Worm (Caenorhabditis elegans) whole organism, L4 larva: ENCODE data around the gene R05D8.11.

ENCODE experiments used
- Y48G9A.11 ChIP-seq: fragments of 200-800 bp; sonication (Bioruptor generic); IDR thresholded peaks from 2 replicates; pipeline ENCODE4 v1.3.6; 2022; ENCODE audit warnings: missing genetic modification reagents, missing genetic modification characterization, missing compliant biosample characterization
- ceh-44 ChIP-seq: fragments of 200-800 bp; sonication (Bioruptor generic); IDR thresholded peaks from 2 replicates; pipeline ENCODE4 v1.3.6; 2022; ENCODE audit warnings: missing genetic modification reagents, missing genetic modification characterization, missing compliant biosample characterization
- lsy-2 ChIP-seq, 2 experiments: fragments of 150-350 bp in 1 of 2; sonication (generic microtip) in 1 of 2; optimal IDR thresholded peaks; 2 replicates each; lab custom pipeline; 2014 to 2017; ENCODE audit warnings: missing biosample characterization in 2 of 2, missing genetic modification characterization in 2 of 2
- nhr-48 ChIP-seq: sonication (generic microtip); optimal IDR thresholded peaks from 2 replicates; lab custom pipeline; 2016; ENCODE audit warnings: mild to moderate bottlenecking, missing genetic modification characterization, missing compliant biosample characterization
- snpc-4 ChIP-seq: fragments of 150-350 bp; optimal IDR thresholded peaks from 2 replicates; lab custom pipeline; 2014; ENCODE audit warnings: missing biosample characterization, missing genetic modification characterization

DNA sequence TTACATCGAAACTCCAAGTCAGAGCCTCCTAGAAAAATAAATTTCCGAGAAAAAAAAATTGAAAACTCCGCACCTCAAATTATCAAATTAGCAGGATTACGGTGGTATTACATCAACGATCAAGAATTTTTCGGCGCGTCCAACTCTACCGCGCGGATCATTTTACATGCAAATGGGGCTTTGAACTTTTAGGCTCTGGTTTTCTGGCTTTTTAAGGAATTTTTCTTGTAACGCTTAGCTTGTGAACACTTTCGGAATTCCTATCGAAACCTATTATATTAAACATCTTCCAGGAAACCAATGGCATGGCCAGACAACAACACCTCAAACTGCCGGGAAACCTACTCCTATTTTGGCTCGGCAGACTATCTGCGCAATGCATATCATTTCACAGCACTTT lies 9.1 kb downstream of the R05D8.11 start, which contains the start of gene srh-56:
- TF ChIP-seq ceh-44 (GFP tag; lab: Robert Waterston, UW) (no peak), lsy-2 (tag; optimal IDR thresholded peaks at IDR 0.05; lab: Kevin White, UChicago) (no peak), nhr-48 (tag; lab: Kevin White, UChicago) (no peak), snpc-4 (no peak), Y48G9A.11 (no peak)
